In genomic region chr3R:26536747-26537221, dm6 we compare ENCODE assay signal across 1 fruit fly cellular context.
TF ChIP-seq lines count a peak whose summit lies in the region.

No protein-coding gene starts in this region.

TF ChIP-seq in whole organism, embryonic, 481 proteins besides CTCF, POLR2A, EP300 and RAD21 (continued from another document):
- no peak for TF ChIP-seq CG30020 (tag; optimal IDR thresholded peaks at IDR 0.05; lab: Kevin White, UChicago)
